Worm (Caenorhabditis elegans) whole organism, mixed stage, embryonic: ENCODE data around the gene F37A8.1.
A peak's percentile ranks its signal among the peaks of the same experiment; 100 is the strongest.

Experiments used
- M03D4.4 ChIP-seq: sonication (generic microtip); optimal IDR thresholded peaks from 2 replicates; lab custom pipeline; 2017; ENCODE audit warnings: mild to moderate bottlenecking, missing genetic modification characterization, missing compliant biosample characterization
- bed-3 ChIP-seq: fragments of 200-800 bp; sonication (Bioruptor generic); optimal IDR thresholded peaks from 3 replicates; lab custom pipeline; 2018; ENCODE audit warnings: mild to moderate bottlenecking, missing genetic modification characterization, moderate library complexity, missing compliant biosample characterization
- blmp-1 ChIP-seq: fragments of 150-350 bp; optimal IDR thresholded peaks from 2 replicates; lab custom pipeline; 2014; ENCODE audit warnings: missing biosample characterization, missing genetic modification characterization
- ces-1 ChIP-seq: fragments of 150-350 bp; optimal IDR thresholded peaks from 2 replicates; lab custom pipeline; 2014; ENCODE audit warnings: missing biosample characterization, missing genetic modification reagents, missing genetic modification characterization
- cnd-1 ChIP-seq: fragments of 200-800 bp; sonication (Bioruptor generic); optimal IDR thresholded peaks from 2 replicates; lab custom pipeline; 2018; ENCODE audit warnings: mild to moderate bottlenecking, missing genetic modification characterization, missing compliant biosample characterization
- drap-1 ChIP-seq: fragments of 200-800 bp; sonication (Bioruptor generic); optimal IDR thresholded peaks from 3 replicates; lab custom pipeline; 2018; ENCODE audit warnings: mild to moderate bottlenecking, missing genetic modification characterization, missing compliant biosample characterization
- elt-1 ChIP-seq: sonication (generic microtip); optimal IDR thresholded peaks from 2 replicates; lab custom pipeline; 2017; ENCODE audit warnings: missing genetic modification characterization, mild to moderate bottlenecking, missing compliant biosample characterization, antibody characterized with exemption, moderate library complexity, borderline replicate concordance; ENCODE audit not compliant: insufficient read depth
- elt-3 ChIP-seq: fragments of 150-350 bp; optimal IDR thresholded peaks from 2 replicates; lab custom pipeline; 2014; ENCODE audit warnings: missing biosample characterization, missing genetic modification characterization
- ham-2 ChIP-seq: fragments of 200-800 bp; sonication (Bioruptor generic); optimal IDR thresholded peaks from 2 replicates; lab custom pipeline; 2018; ENCODE audit warnings: mild to moderate bottlenecking, missing genetic modification characterization, missing compliant biosample characterization
- hlh-1 ChIP-seq: fragments of 150-350 bp; optimal IDR thresholded peaks from 2 replicates; lab custom pipeline; 2014; ENCODE audit warnings: missing biosample characterization, missing genetic modification reagents, missing genetic modification characterization
- lin-13 ChIP-seq: fragments of 150-350 bp; optimal IDR thresholded peaks from 2 replicates; lab custom pipeline; 2014; ENCODE audit warnings: missing biosample characterization, missing genetic modification characterization
- lin-32 ChIP-seq: fragments of 200-800 bp; sonication (Bioruptor generic); optimal IDR thresholded peaks from 2 replicates; lab custom pipeline; 2018; ENCODE audit warnings: mild to moderate bottlenecking, missing genetic modification characterization, missing compliant biosample characterization
- lsy-2 ChIP-seq: fragments of 150-350 bp; optimal IDR thresholded peaks from 2 replicates; lab custom pipeline; 2014; ENCODE audit warnings: missing biosample characterization, missing genetic modification characterization
- mab-5 ChIP-seq: fragments of 150-350 bp; optimal IDR thresholded peaks from 2 replicates; lab custom pipeline; 2014; ENCODE audit warnings: missing biosample characterization, missing genetic modification characterization
- mep-1 ChIP-seq: fragments of 150-350 bp; optimal IDR thresholded peaks from 2 replicates; lab custom pipeline; 2017; ENCODE audit warnings: missing biosample characterization, missing genetic modification reagents, missing genetic modification characterization, inconsistent platforms
- mls-2 ChIP-seq: sonication (generic microtip); optimal IDR thresholded peaks from 2 replicates; lab custom pipeline; 2016; ENCODE audit warnings: mild to moderate bottlenecking, missing genetic modification characterization, moderate library complexity, missing compliant biosample characterization
- nhr-12 ChIP-seq: fragments of 150-350 bp; optimal IDR thresholded peaks from 2 replicates; lab custom pipeline; 2014; ENCODE audit warnings: missing biosample characterization, missing genetic modification characterization
- nhr-2 ChIP-seq: fragments of 150-350 bp; optimal IDR thresholded peaks from 2 replicates; lab custom pipeline; 2014; ENCODE audit warnings: missing biosample characterization, missing genetic modification characterization
- nhr-237 ChIP-seq: fragments of 150-350 bp; optimal IDR thresholded peaks from 2 replicates; lab custom pipeline; 2014; ENCODE audit warnings: missing biosample characterization, missing genetic modification characterization
- nhr-28 ChIP-seq: fragments of 150-350 bp; optimal IDR thresholded peaks from 2 replicates; lab custom pipeline; 2014; ENCODE audit warnings: missing biosample characterization, missing genetic modification characterization
- pha-4 ChIP-seq: fragments of 150-350 bp; optimal IDR thresholded peaks from 2 replicates; lab custom pipeline; 2018; ENCODE audit warnings: missing biosample characterization, missing genetic modification reagents, missing genetic modification characterization
- snpc-4 ChIP-seq: fragments of 150-350 bp; optimal IDR thresholded peaks from 2 replicates; lab custom pipeline; 2014; ENCODE audit warnings: missing biosample characterization, missing genetic modification characterization
- sptf-1 ChIP-seq: sonication (generic microtip); optimal IDR thresholded peaks from 2 replicates; lab custom pipeline; 2017; ENCODE audit warnings: mild to moderate bottlenecking, missing genetic modification characterization, moderate library complexity, missing compliant biosample characterization
- unc-120 ChIP-seq: sonication (generic microtip); optimal IDR thresholded peaks from 2 replicates; lab custom pipeline; 2017; ENCODE audit warnings: missing genetic modification characterization, missing compliant biosample characterization; ENCODE audit not compliant: poor library complexity, severe bottlenecking
- unc-39 ChIP-seq: fragments of 150-350 bp; optimal IDR thresholded peaks from 2 replicates; lab custom pipeline; 2014; ENCODE audit warnings: missing biosample characterization, missing genetic modification characterization
- unc-62 ChIP-seq: fragments of 150-350 bp; optimal IDR thresholded peaks from 2 replicates; lab custom pipeline; 2014; ENCODE audit warnings: missing biosample characterization, missing genetic modification reagents, missing genetic modification characterization
- zip-8 ChIP-seq: fragments of 150-350 bp; optimal IDR thresholded peaks from 2 replicates; lab custom pipeline; 2014; ENCODE audit warnings: missing biosample characterization, missing genetic modification characterization
- ztf-11 ChIP-seq: fragments of 150-350 bp; optimal IDR thresholded peaks from 2 replicates; lab custom pipeline; 2014; ENCODE audit warnings: missing biosample characterization, missing genetic modification characterization

F37A8.1 gene

ce11 chrIII:3918569-3918968 is 9.7 kb upstream of the F37A8.1 start, which contains the start of gene ZK1058.3:
Gene ZK1058.3 (plus strand): TSS chrIII:3918869.
- TF ChIP-seq ztf-11 (tag; lab: Kevin White, UChicago) (no peak), ces-1 (peak; percentile 8)

ce11 chrIII:3921646-3922328 is 6.4 kb upstream of the F37A8.1 start, which contains the start of the genes metl-6 and nit-1:
Gene metl-6 (minus strand): TSS chrIII:3921711.
Gene nit-1 (plus strand): TSS chrIII:3922207.
- TF ChIP-seq sptf-1 (tag; lab: Kevin White, UChicago) (no peak), unc-62 (GFP tag; lab: Kevin White, UChicago) (no peak), mab-5 (tag; lab: Kevin White, UChicago) (no peak), ztf-11 (tag; lab: Kevin White, UChicago) (no peak), elt-3 (no peak), nhr-12 (tag; lab: Kevin White, UChicago) (no peak)

DNA sequence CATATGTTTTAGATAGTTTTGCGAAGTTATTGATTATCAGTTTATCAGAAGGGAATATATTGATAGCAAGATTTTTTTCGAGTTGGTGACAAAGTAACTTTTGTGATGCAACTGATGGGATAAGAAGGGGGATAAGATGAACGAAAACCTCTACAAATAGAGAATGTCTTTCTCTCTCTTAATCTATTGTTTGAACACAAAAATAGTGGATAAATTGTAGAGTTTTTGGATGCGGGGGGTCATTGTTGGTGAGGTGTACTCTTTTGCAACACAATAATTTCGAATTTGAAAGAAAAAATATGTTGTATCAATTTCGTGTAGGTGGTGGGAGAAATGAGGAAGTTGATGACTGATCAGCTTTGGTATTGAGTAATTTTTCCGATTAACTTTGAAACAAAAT is 2.1 kb upstream of the F37A8.1 start, which contains the start of gene ZK1058.9:
Gene ZK1058.9, minus strand, starts transcription at position 101 of the 400 bp plus-strand sequence.
- TF ChIP-seq zip-8 (tag; lab: Kevin White, UChicago) (no peak), nhr-28 (tag; lab: Kevin White, UChicago) (no peak), mep-1 (tag; lab: Kevin White, UChicago) (no peak), snpc-4 (tag; lab: Kevin White, UChicago) (no peak), mab-5 (tag; lab: Kevin White, UChicago) (no peak), ces-1 (no peak), lin-13 (tag; lab: Kevin White, UChicago) (no peak), M03D4.4 (tag; lab: Kevin White, UChicago) (no peak)

DNA sequence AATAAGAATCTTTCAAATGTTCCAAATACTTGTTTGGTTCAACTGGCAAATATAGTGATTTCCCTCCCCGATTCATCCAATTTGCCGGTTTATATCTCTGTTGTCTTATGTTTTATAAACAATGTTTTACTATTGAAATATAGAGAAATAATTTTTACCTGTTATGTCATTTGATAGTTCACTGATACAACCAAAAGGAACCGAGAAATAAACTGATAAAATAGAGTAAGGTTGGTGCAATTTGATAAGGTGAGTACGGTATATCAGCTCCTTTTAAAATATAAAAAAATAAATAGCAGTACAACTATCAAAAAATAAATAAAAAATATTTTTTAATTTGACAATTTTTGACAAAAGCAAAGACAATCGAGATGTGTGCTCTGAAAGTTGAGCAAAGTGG is 1.4 kb upstream of the F37A8.1 start:
- TF ChIP-seq bed-3 (GFP tag; lab: Kevin White, UChicago) (no peak), blmp-1 (tag; lab: Kevin White, UChicago) (no peak), lsy-2 (no peak), elt-1 (tag; lab: Kevin White, UChicago) (no peak), ces-1 (no peak), drap-1 (GFP tag; lab: Kevin White, UChicago) (no peak), hlh-1 (tag; lab: Kevin White, UChicago) (no peak), mls-2 (tag; lab: Kevin White, UChicago) (no peak), nhr-2 (no peak), ztf-11 (tag; lab: Kevin White, UChicago) (no peak), ham-2 (GFP tag; lab: Kevin White, UChicago) (no peak), mep-1 (tag; lab: Kevin White, UChicago) (no peak)

ce11 chrIII:3927450-3927849 is 786 bp upstream of the F37A8.1 start:
- TF ChIP-seq sptf-1 (tag; lab: Kevin White, UChicago) = no peak
- TF ChIP-seq lin-13 (tag; lab: Kevin White, UChicago) = no peak
- no peak for TF ChIP-seq nhr-12 (tag; lab: Kevin White, UChicago)
- no peak for TF ChIP-seq mep-1 (tag; lab: Kevin White, UChicago)
- no peak for TF ChIP-seq ces-1
- TF ChIP-seq hlh-1 (tag; lab: Kevin White, UChicago) = peak; percentile 49
- TF ChIP-seq ham-2 (GFP tag; lab: Kevin White, UChicago) = no peak
- TF ChIP-seq nhr-237 (tag; lab: Kevin White, UChicago) = no peak
- TF ChIP-seq drap-1 (GFP tag; lab: Kevin White, UChicago) = no peak
- TF ChIP-seq unc-120 = peak; percentile 93
- peak; percentile 48 for TF ChIP-seq unc-62 (GFP tag; lab: Kevin White, UChicago)
- TF ChIP-seq pha-4 (tag; lab: Kevin White, UChicago) = no peak
- TF ChIP-seq ztf-11 (tag; lab: Kevin White, UChicago) = no peak
- TF ChIP-seq blmp-1 (tag; lab: Kevin White, UChicago) = no peak
- TF ChIP-seq unc-39 (tag; lab: Kevin White, UChicago) = no peak
- TF ChIP-seq lin-32 = no peak
- TF ChIP-seq, all 35 proteins: peak for 3

- TF ChIP-seq lin-32 (no peak), unc-39 (tag; lab: Kevin White, UChicago) (no peak), cnd-1 (tag; lab: Kevin White, UChicago) (no peak), nhr-237 (tag; lab: Kevin White, UChicago) (no peak)
- TF ChIP-seq, all 35 proteins: peak for 0
Observed at ce11 chrIII:3931423-3931822, 3.2 kb downstream of the F37A8.1 start, which contains the start of gene F37A8.2. Gene F37A8.2 (minus strand): TSS chrIII:3931523.
